Fruit fly (Drosophila melanogaster): ENCODE measurements around the gene Mp.

The Mp gene

dm6 chr3L:6963175-6963574 is 35.5 kb upstream of the Mp start:
- TF ChIP-seq Fer1 (GFP tag; optimal IDR thresholded peaks at IDR 0.05) (no peak), exex (tag; optimal IDR thresholded peaks at IDR 0.05) (peak; percentile 83), aop (GFP tag; IDR thresholded peaks at IDR 0.05) (peak; percentile 43; the same call in 1 of the 2 replicates), sens (GFP tag) (peak; percentile 68), CG17912 (GFP tag; optimal IDR thresholded peaks at IDR 0.05) (peak; percentile 26), slou (GFP tag; optimal IDR thresholded peaks at IDR 0.05) (no peak), chinmo (GFP tag; IDR thresholded peaks at IDR 0.05; ENCODE audit: partially characterized antibody) (peak; percentile 85; the same call in 1 of the 4 replicates), CG34376 (GFP tag; optimal IDR thresholded peaks at IDR 0.05) (peak; percentile 2), CG7786 (GFP tag; optimal IDR thresholded peaks at IDR 0.05) (no peak), MTF-1 (GFP tag; optimal IDR thresholded peaks at IDR 0.05; ENCODE audit: borderline replicate concordance) (no peak), CG2875 (GFP tag; optimal IDR thresholded peaks at IDR 0.05) (no peak), CG10543 (GFP tag; optimal IDR thresholded peaks at IDR 0.05) (peak; percentile 4), CG6765 (GFP tag; optimal IDR thresholded peaks at IDR 0.05) (no peak), CG31224 (GFP tag; IDR thresholded peaks at IDR 0.05) (no peak), trh (GFP tag; optimal IDR thresholded peaks at IDR 0.05) (no peak), ttk (GFP tag; IDR thresholded peaks at IDR 0.05) (no peak), GATAe (GFP tag; conservative IDR thresholded peaks at IDR 0.05) (peak; percentile 67)

dm6 chr3L:6963792-6964487 is 34.7 kb upstream of the Mp start:
- TF ChIP-seq CG30431 (GFP tag; optimal IDR thresholded peaks at IDR 0.05) (peak; percentile 70), tio (GFP tag; optimal IDR thresholded peaks at IDR 0.05) (peak; percentile 79), CG1832 (GFP tag; optimal IDR thresholded peaks at IDR 0.05) (peak; percentile 79), dm (GFP tag; optimal IDR thresholded peaks at IDR 0.05) (peak; percentile 52), luna (GFP tag; optimal IDR thresholded peaks at IDR 0.05) (no peak), CG9876 (GFP tag; optimal IDR thresholded peaks at IDR 0.05) (peak; percentile 56), zen (tag; optimal IDR thresholded peaks at IDR 0.05) (peak; percentile 34), p53 (GFP tag; optimal IDR thresholded peaks at IDR 0.05) (peak; percentile 35), Hsf (GFP tag; optimal IDR thresholded peaks at IDR 0.05) (peak; percentile 87), CG33557 (GFP tag; optimal IDR thresholded peaks at IDR 0.05) (peak; percentile 77), Stat92E (GFP tag; optimal IDR thresholded peaks at IDR 0.05) (peak in 1 of 3 experiments; percentile 25), sens-2 (GFP tag; IDR thresholded peaks at IDR 0.05) (0 out of 2 replicates have a peak, but pooled peaks have one; percentile 61), CG3163 (GFP tag; optimal IDR thresholded peaks at IDR 0.05) (peak; percentile 46), chinmo (GFP tag; IDR thresholded peaks at IDR 0.05; ENCODE audit: partially characterized antibody) (no peak), chm (GFP tag; IDR thresholded peaks at IDR 0.05) (peak; percentile 58; the same call in 1 of the 2 replicates), croc (GFP tag; conservative IDR thresholded peaks at IDR 0.05) (peak; percentile 64; the same call in 2 of the 3 replicates), Max (GFP tag; optimal IDR thresholded peaks at IDR 0.05) (peak; percentile 59), Hand (GFP tag; optimal IDR thresholded peaks at IDR 0.05) (peak; percentile 27), twi (tag; optimal IDR thresholded peaks at IDR 0.05) (peak; percentile 54), crc (GFP tag; optimal IDR thresholded peaks at IDR 0.05) (peak; percentile 75), otp (GFP tag; IDR thresholded peaks at IDR 0.05) (peak; percentile 65; the same call in 2 of the 3 replicates), Adf1 (GFP tag; IDR thresholded peaks at IDR 0.05) (peak; percentile 30; the same call in 1 of the 2 replicates), Usf (GFP tag; optimal IDR thresholded peaks at IDR 0.05) (peak; percentile 54), Lpt (GFP tag; optimal IDR thresholded peaks at IDR 0.05) (no peak), CG7987 (GFP tag; optimal IDR thresholded peaks at IDR 0.05) (peak; percentile 14), gro (GFP tag; optimal IDR thresholded peaks at IDR 0.05) (peak; percentile 54), TFAM (GFP tag; optimal IDR thresholded peaks at IDR 0.05) (peak; percentile 40), CG7745 (tag; optimal IDR thresholded peaks at IDR 0.05) (no peak), NK7.1 (GFP tag; optimal IDR thresholded peaks at IDR 0.05) (peak; percentile 48), CG10543 (GFP tag; optimal IDR thresholded peaks at IDR 0.05) (no peak), stwl (tag; optimal IDR thresholded peaks at IDR 0.05) (no peak), seq (GFP tag; IDR thresholded peaks at IDR 0.05) (peak; percentile 69), CG10959 (GFP tag; IDR thresholded peaks at IDR 0.05) (peak; percentile 44; the same call in 1 of the 2 replicates), CG3065 (GFP tag; optimal IDR thresholded peaks at IDR 0.05) (peak; percentile 69)
